Worm (Caenorhabditis elegans) whole organism, L1 larva: Measurements from ENCODE around the gene ghi-1.
A peak's percentile ranks its signal among the peaks of the same experiment; 100 is the strongest.

Experiments
- C04F5.9 ChIP-seq: sonication (generic microtip); optimal IDR thresholded peaks from 2 replicates; lab custom pipeline; 2016; ENCODE audit warnings: missing genetic modification characterization, missing compliant biosample characterization
- C16A3.4 ChIP-seq: fragments of 150-350 bp; optimal IDR thresholded peaks from 2 replicates; lab custom pipeline; 2014; ENCODE audit warnings: missing biosample characterization, missing genetic modification characterization
- C34B4.2 ChIP-seq: sonication (generic microtip); optimal IDR thresholded peaks from 2 replicates; lab custom pipeline; 2017; ENCODE audit warnings: mild to moderate bottlenecking, missing genetic modification characterization, missing compliant biosample characterization
- aly-2 ChIP-seq: fragments of 150-350 bp; optimal IDR thresholded peaks from 2 replicates; lab custom pipeline; 2014; ENCODE audit warnings: missing biosample characterization, missing genetic modification characterization
- blmp-1 ChIP-seq: fragments of 150-350 bp; optimal IDR thresholded peaks from 2 replicates; lab custom pipeline; 2014; ENCODE audit warnings: missing biosample characterization, missing genetic modification characterization
- ceh-63 ChIP-seq: fragments of 200-800 bp; sonication (Bioruptor generic); optimal IDR thresholded peaks from 2 replicates; lab custom pipeline; 2018; ENCODE audit warnings: mild to moderate bottlenecking, missing genetic modification characterization, missing compliant biosample characterization
- ceh-8 ChIP-seq: fragments of 200-800 bp; sonication (Bioruptor generic); optimal IDR thresholded peaks from 2 replicates; lab custom pipeline; 2018; ENCODE audit warnings: mild to moderate bottlenecking, missing genetic modification characterization, moderate library complexity, missing compliant biosample characterization
- ceh-82 ChIP-seq, 3 experiments: fragments of 150-350 bp in 1 of 3; sonication (generic microtip) in 2 of 3; optimal IDR thresholded peaks; 2 replicates each; lab custom pipeline; 2014 to 2017; ENCODE audit warnings: missing biosample characterization in 3 of 3, missing genetic modification characterization in 3 of 3
- ceh-90 ChIP-seq: sonication (generic microtip); optimal IDR thresholded peaks from 2 replicates; lab custom pipeline; 2016; ENCODE audit warnings: missing genetic modification characterization, missing compliant biosample characterization
- ces-1 ChIP-seq: fragments of 150-350 bp; optimal IDR thresholded peaks from 2 replicates; lab custom pipeline; 2014; ENCODE audit warnings: missing biosample characterization, missing genetic modification reagents, missing genetic modification characterization
- dpl-1 ChIP-seq, 3 experiments: fragments of 150-350 bp in 2 of 3; sonication (generic microtip) in 1 of 3; optimal IDR thresholded peaks; 2 replicates each; lab custom pipeline; 2014 to 2017; ENCODE audit warnings: missing biosample characterization in 3 of 3, missing genetic modification characterization in 3 of 3, missing genetic modification reagents in 3 of 3
- egl-13 ChIP-seq: sonication (generic microtip); optimal IDR thresholded peaks from 2 replicates; lab custom pipeline; 2016; ENCODE audit warnings: missing genotype, missing genetic modification reagents, missing genetic modification characterization, missing compliant biosample characterization
- egl-27 ChIP-seq, 2 experiments: fragments of 150-350 bp in 1 of 2; sonication (generic microtip); optimal IDR thresholded peaks; 3 replicates each; lab custom pipeline; 2017 to 2018; ENCODE audit warnings: missing biosample characterization in 2 of 2, missing genetic modification characterization in 2 of 2, missing genetic modification reagents in 2 of 2
- elt-2 ChIP-seq: sonication (generic microtip); optimal IDR thresholded peaks from 2 replicates; lab custom pipeline; 2016; ENCODE audit warnings: missing genetic modification characterization, mild to moderate bottlenecking, inconsistent platforms, missing compliant biosample characterization, missing genetic modification reagents
- ets-5 ChIP-seq: fragments of 200-800 bp; sonication (Bioruptor generic); IDR thresholded peaks from 2 replicates; pipeline ENCODE4 v1.3.6; 2022; ENCODE audit warnings: missing genetic modification characterization, missing compliant biosample characterization
- fkh-10 ChIP-seq: sonication (generic microtip); optimal IDR thresholded peaks from 2 replicates; lab custom pipeline; 2017; ENCODE audit warnings: missing biosample characterization, missing genetic modification reagents, missing genetic modification characterization
- fkh-4 ChIP-seq: sonication (generic microtip); optimal IDR thresholded peaks from 2 replicates; lab custom pipeline; 2016; ENCODE audit warnings: missing compliant biosample characterization, missing genetic modification characterization, borderline replicate concordance
- fkh-8 ChIP-seq: sonication (generic microtip); optimal IDR thresholded peaks from 2 replicates; lab custom pipeline; 2016; ENCODE audit warnings: mild to moderate bottlenecking, missing genetic modification characterization, missing compliant biosample characterization
- fos-1 ChIP-seq: fragments of 150-350 bp; optimal IDR thresholded peaks from 2 replicates; lab custom pipeline; 2014; ENCODE audit warnings: missing biosample characterization, missing genetic modification characterization
- hlh-4 ChIP-seq: sonication (generic microtip); optimal IDR thresholded peaks from 2 replicates; lab custom pipeline; 2016; ENCODE audit warnings: mild to moderate bottlenecking, missing genetic modification characterization, missing compliant biosample characterization
- hpl-2 ChIP-seq: fragments of 150-350 bp; optimal IDR thresholded peaks from 2 replicates; lab custom pipeline; 2014; ENCODE audit warnings: missing biosample characterization, missing genetic modification reagents, missing genetic modification characterization
- irx-1 ChIP-seq: sonication (generic microtip); optimal IDR thresholded peaks from 2 replicates; lab custom pipeline; 2016; ENCODE audit warnings: missing genetic modification characterization, missing compliant biosample characterization
- isw-1 ChIP-seq: fragments of 200-800 bp; sonication (Bioruptor generic); IDR thresholded peaks from 2 replicates; pipeline ENCODE4 v1.3.6; 2022; ENCODE audit warnings: missing genetic modification characterization, missing compliant biosample characterization
- lin-14 ChIP-seq: fragments of 200-800 bp; sonication (Bioruptor generic); optimal IDR thresholded peaks from 2 replicates; lab custom pipeline; 2018; ENCODE audit warnings: mild to moderate bottlenecking, missing genetic modification characterization, moderate library complexity, missing compliant biosample characterization
- lin-35 ChIP-seq, 2 experiments: fragments of 150-350 bp; optimal IDR thresholded peaks; 2 replicates each; lab custom pipeline; 2014; ENCODE audit warnings: missing biosample characterization in 2 of 2, missing genetic modification characterization in 2 of 2, missing genetic modification reagents in 2 of 2
- lin-39 ChIP-seq: fragments of 150-350 bp; optimal IDR thresholded peaks from 2 replicates; lab custom pipeline; 2014; ENCODE audit warnings: missing biosample characterization, missing genetic modification reagents, missing genetic modification characterization
- lir-3 ChIP-seq: sonication (generic microtip); optimal IDR thresholded peaks from 2 replicates; lab custom pipeline; 2016; ENCODE audit warnings: mild to moderate bottlenecking, missing genetic modification characterization, moderate library complexity, missing compliant biosample characterization; ENCODE audit not compliant: poor library complexity
- mab-9 ChIP-seq: fragments of 200-800 bp; sonication (Bioruptor generic); IDR thresholded peaks from 2 replicates; pipeline ENCODE4 v1.3.6; 2022; ENCODE audit warnings: missing genetic modification reagents, missing genetic modification characterization, missing compliant biosample characterization
- mef-2 ChIP-seq: fragments of 150-350 bp; optimal IDR thresholded peaks from 2 replicates; lab custom pipeline; 2014; ENCODE audit warnings: missing biosample characterization, missing genetic modification characterization
- nhr-11 ChIP-seq: fragments of 150-350 bp; optimal IDR thresholded peaks from 2 replicates; lab custom pipeline; 2014; ENCODE audit warnings: missing biosample characterization, missing genetic modification characterization
- nhr-12 ChIP-seq: sonication (generic microtip); optimal IDR thresholded peaks from 2 replicates; lab custom pipeline; 2017; ENCODE audit warnings: missing biosample characterization, missing genetic modification characterization
- nhr-19 ChIP-seq: fragments of 200-800 bp; sonication (Bioruptor generic); conservative IDR thresholded peaks from 2 replicates; pipeline ENCODE4 v1.3.6; 2022; ENCODE audit warnings: missing genetic modification characterization, missing compliant biosample characterization
- nhr-237 ChIP-seq: fragments of 150-350 bp; optimal IDR thresholded peaks from 2 replicates; lab custom pipeline; 2014; ENCODE audit warnings: missing biosample characterization, missing genetic modification characterization
- nhr-28 ChIP-seq: fragments of 150-350 bp; optimal IDR thresholded peaks from 2 replicates; lab custom pipeline; 2014; ENCODE audit warnings: missing biosample characterization, missing genetic modification characterization
- nhr-47 ChIP-seq: sonication (generic microtip); optimal IDR thresholded peaks from 2 replicates; lab custom pipeline; 2016; ENCODE audit warnings: mild to moderate bottlenecking, missing genetic modification characterization, moderate library complexity, missing compliant biosample characterization
- nhr-71 ChIP-seq: sonication (generic microtip); optimal IDR thresholded peaks from 2 replicates; lab custom pipeline; 2016; ENCODE audit warnings: mild to moderate bottlenecking, missing genetic modification characterization, moderate library complexity, missing compliant biosample characterization
- nhr-77 ChIP-seq: fragments of 150-350 bp; optimal IDR thresholded peaks from 2 replicates; lab custom pipeline; 2014; ENCODE audit warnings: missing biosample characterization, missing genetic modification characterization
- nhr-84 ChIP-seq: sonication (generic microtip); optimal IDR thresholded peaks from 2 replicates; lab custom pipeline; 2017; ENCODE audit warnings: missing biosample characterization, missing genetic modification characterization
- nhr-85 ChIP-seq: sonication (generic microtip); peaks from one replicate; lab custom pipeline; 2016; ENCODE audit warnings: missing genetic modification characterization, inconsistent platforms, missing compliant biosample characterization
- pag-3 ChIP-seq: sonication (generic microtip); optimal IDR thresholded peaks from 2 replicates; lab custom pipeline; 2017; ENCODE audit warnings: missing genetic modification characterization, mild to moderate bottlenecking, missing compliant biosample characterization, antibody characterized with exemption, borderline replicate concordance; ENCODE audit not compliant: insufficient read depth
- pax-3 ChIP-seq: fragments of 200-800 bp; sonication (Bioruptor generic); optimal IDR thresholded peaks from 2 replicates; lab custom pipeline; 2018; ENCODE audit warnings: mild to moderate bottlenecking, missing genetic modification characterization, moderate library complexity, missing compliant biosample characterization
- pqm-1 ChIP-seq: sonication (generic microtip); optimal IDR thresholded peaks from 3 replicates; lab custom pipeline; 2017; ENCODE audit warnings: missing biosample characterization, missing genetic modification characterization
- skn-1 ChIP-seq: fragments of 150-350 bp; optimal IDR thresholded peaks from 2 replicates; lab custom pipeline; 2014; ENCODE audit warnings: missing biosample characterization, missing genetic modification characterization
- snpc-4 ChIP-seq: fragments of 150-350 bp; optimal IDR thresholded peaks from 2 replicates; lab custom pipeline; 2014; ENCODE audit warnings: missing biosample characterization, missing genetic modification characterization
- snu-23 ChIP-seq: sonication (generic microtip); optimal IDR thresholded peaks from 2 replicates; lab custom pipeline; 2016; ENCODE audit warnings: missing genetic modification characterization, missing compliant biosample characterization
- sox-4 ChIP-seq: sonication (generic microtip); optimal IDR thresholded peaks from 2 replicates; lab custom pipeline; 2016; ENCODE audit warnings: missing genetic modification characterization, missing compliant biosample characterization
- sptf-1 ChIP-seq: fragments of 150-350 bp; optimal IDR thresholded peaks from 2 replicates; lab custom pipeline; 2014; ENCODE audit warnings: missing biosample characterization, missing genetic modification characterization
- tlp-1 ChIP-seq: fragments of 150-350 bp; optimal IDR thresholded peaks from 2 replicates; lab custom pipeline; 2014; ENCODE audit warnings: missing biosample characterization, missing genetic modification characterization
- unc-130 ChIP-seq: fragments of 150-350 bp; optimal IDR thresholded peaks from 2 replicates; lab custom pipeline; 2017; ENCODE audit warnings: missing biosample characterization, missing genetic modification characterization, inconsistent platforms
- unc-30 ChIP-seq: sonication (generic microtip); optimal IDR thresholded peaks from 2 replicates; lab custom pipeline; 2017; ENCODE audit warnings: missing biosample characterization, missing genetic modification characterization
- unc-62 ChIP-seq: fragments of 150-350 bp; optimal IDR thresholded peaks from 2 replicates; lab custom pipeline; 2014; ENCODE audit warnings: missing biosample characterization, missing genetic modification reagents, missing genetic modification characterization
- unc-86 ChIP-seq: sonication (generic microtip); optimal IDR thresholded peaks from 2 replicates; lab custom pipeline; 2016; ENCODE audit warnings: missing genetic modification characterization, missing compliant biosample characterization
- unc-98 ChIP-seq: fragments of 200-800 bp; sonication (Bioruptor generic); IDR thresholded peaks from 2 replicates; pipeline ENCODE4 v1.3.6; 2022; ENCODE audit warnings: missing genetic modification characterization, missing compliant biosample characterization
- zip-4 ChIP-seq: fragments of 200-800 bp; sonication (Bioruptor generic); optimal IDR thresholded peaks from 2 replicates; lab custom pipeline; 2018; ENCODE audit warnings: mild to moderate bottlenecking, missing genetic modification characterization, moderate library complexity, missing compliant biosample characterization

Gene ghi-1

ce11 chrII:11635745-11636161, 10.8 kb upstream of the ghi-1 start (continued):
- no peak for TF ChIP-seq unc-30
- peak; percentile 98 for TF ChIP-seq blmp-1 (tag; lab: Kevin White, UChicago)
- no peak for TF ChIP-seq ets-5 (GFP tag; lab: Robert Waterston, UW)
- peak; percentile 67 for TF ChIP-seq lir-3 (tag; lab: Kevin White, UChicago)
- peak; percentile 86 for TF ChIP-seq nhr-47 (tag; lab: Kevin White, UChicago)
- peak; percentile 54 for TF ChIP-seq unc-130 (tag; lab: Kevin White, UChicago)
- TF ChIP-seq nhr-11 (tag; lab: Kevin White, UChicago) = peak; percentile 92
- no peak for TF ChIP-seq egl-13 (tag; lab: Kevin White, UChicago)
- TF ChIP-seq unc-98 (GFP tag; lab: Robert Waterston, UW) = no peak
- TF ChIP-seq nhr-19 = peak; percentile 88
- TF ChIP-seq skn-1 (tag; lab: Kevin White, UChicago) = peak; percentile 63
- peak; percentile 97 for TF ChIP-seq fos-1
- TF ChIP-seq pax-3 (tag; lab: Kevin White, UChicago) = peak; percentile 52
- peak; percentile 91 for TF ChIP-seq aly-2 (tag; lab: Kevin White, UChicago)
- TF ChIP-seq mab-9 = no peak
- no peak for TF ChIP-seq hlh-4
- peak; percentile 57 for TF ChIP-seq C04F5.9 (tag; lab: Kevin White, UChicago)
- TF ChIP-seq nhr-77 (tag; lab: Kevin White, UChicago) = peak; percentile 94
- TF ChIP-seq ceh-63 (GFP tag; lab: Kevin White, UChicago) = peak; percentile 66
- TF ChIP-seq irx-1 (tag; lab: Kevin White, UChicago) = peak; percentile 45
- peak; percentile 47 for TF ChIP-seq isw-1 (GFP tag; lab: Robert Waterston, UW)
- TF ChIP-seq egl-27 (tag; optimal IDR thresholded peaks at IDR 0.05; lab: Kevin White, UChicago) = peak; percentile 88 to 97
- TF ChIP-seq zip-4 (GFP tag; lab: Kevin White, UChicago) = no peak
- TF ChIP-seq fkh-8 (tag; lab: Kevin White, UChicago) = peak; percentile 24
- TF ChIP-seq ceh-90 (tag; lab: Kevin White, UChicago) = no peak
- TF ChIP-seq unc-62 (GFP tag; lab: Kevin White, UChicago) = no peak
- TF ChIP-seq pag-3 (tag; lab: Kevin White, UChicago) = no peak
- TF ChIP-seq fkh-4 = peak; percentile 9
- peak; percentile 25 for TF ChIP-seq fkh-10 (GFP tag; lab: Kevin White, UChicago)
- no peak for TF ChIP-seq tlp-1
- TF ChIP-seq nhr-85 = peak; percentile 100
- no peak for TF ChIP-seq elt-2 (tag; lab: Kevin White, UChicago)
- no peak for TF ChIP-seq nhr-84
- TF ChIP-seq C34B4.2 (tag; lab: Kevin White, UChicago) = no peak
- peak; percentile 55 for TF ChIP-seq ces-1
- no peak for TF ChIP-seq mef-2
- TF ChIP-seq nhr-237 (tag; lab: Kevin White, UChicago) = peak; percentile 79
- TF ChIP-seq hpl-2 (GFP tag; lab: Kevin White, UChicago) = no peak
- TF ChIP-seq C16A3.4 = peak; percentile 80
- TF ChIP-seq nhr-71 (tag; lab: Kevin White, UChicago) = peak; percentile 96
- TF ChIP-seq snu-23 = peak; percentile 94
- peak; percentile 65 to 71 for TF ChIP-seq lin-35 (GFP tag; optimal IDR thresholded peaks at IDR 0.05; lab: Kevin White, UChicago)
- peak; percentile 66 to 78 (median 78) for TF ChIP-seq ceh-82 (tag; optimal IDR thresholded peaks at IDR 0.05; lab: Kevin White, UChicago)
- TF ChIP-seq nhr-12 (tag; lab: Kevin White, UChicago) = no peak
- no peak for TF ChIP-seq snpc-4 (tag; lab: Kevin White, UChicago)
- TF ChIP-seq unc-86 (tag; lab: Kevin White, UChicago) = peak; percentile 11
- no peak for TF ChIP-seq sptf-1 (tag; lab: Kevin White, UChicago)
- TF ChIP-seq pqm-1 (tag; lab: Kevin White, UChicago) = no peak
- peak; percentile 31 for TF ChIP-seq ceh-8 (GFP tag; lab: Kevin White, UChicago)
- peak; percentile 65 for TF ChIP-seq lin-39 (tag; lab: Kevin White, UChicago)
- no peak for TF ChIP-seq sox-4 (tag; lab: Kevin White, UChicago)
- no peak for TF ChIP-seq nhr-28 (tag; lab: Kevin White, UChicago)
- peak; percentile 97 for TF ChIP-seq lin-14 (GFP tag; lab: Kevin White, UChicago)
- peak; percentile 46 to 64 (median 49) for TF ChIP-seq dpl-1 (GFP tag; optimal IDR thresholded peaks at IDR 0.05; lab: Kevin White, UChicago)
